Worm (Caenorhabditis elegans) whole organism, mixed stage, embryonic: ENCODE results near the gene B0496.6.

Source experiments
- drap-1 ChIP-seq: fragments of 200-800 bp; sonication (Bioruptor generic); optimal IDR thresholded peaks from 3 replicates; lab custom pipeline; 2018; ENCODE audit warnings: mild to moderate bottlenecking, missing genetic modification characterization, missing compliant biosample characterization
- lin-13 ChIP-seq: fragments of 150-350 bp; optimal IDR thresholded peaks from 2 replicates; lab custom pipeline; 2014; ENCODE audit warnings: missing biosample characterization, missing genetic modification characterization
- mep-1 ChIP-seq: fragments of 150-350 bp; optimal IDR thresholded peaks from 2 replicates; lab custom pipeline; 2017; ENCODE audit warnings: missing biosample characterization, missing genetic modification reagents, missing genetic modification characterization, inconsistent platforms
- nhr-76 ChIP-seq: sonication (generic microtip); optimal IDR thresholded peaks from 2 replicates; lab custom pipeline; 2017; ENCODE audit warnings: missing biosample characterization, missing genetic modification characterization
- pha-4 ChIP-seq: fragments of 150-350 bp; optimal IDR thresholded peaks from 2 replicates; lab custom pipeline; 2018; ENCODE audit warnings: missing biosample characterization, missing genetic modification reagents, missing genetic modification characterization
- snpc-4 ChIP-seq: fragments of 150-350 bp; optimal IDR thresholded peaks from 2 replicates; lab custom pipeline; 2014; ENCODE audit warnings: missing biosample characterization, missing genetic modification characterization
- sptf-1 ChIP-seq: sonication (generic microtip); optimal IDR thresholded peaks from 2 replicates; lab custom pipeline; 2017; ENCODE audit warnings: mild to moderate bottlenecking, missing genetic modification characterization, moderate library complexity, missing compliant biosample characterization
- unc-39 ChIP-seq: fragments of 150-350 bp; optimal IDR thresholded peaks from 2 replicates; lab custom pipeline; 2014; ENCODE audit warnings: missing biosample characterization, missing genetic modification characterization
- ztf-11 ChIP-seq: fragments of 150-350 bp; optimal IDR thresholded peaks from 2 replicates; lab custom pipeline; 2014; ENCODE audit warnings: missing biosample characterization, missing genetic modification characterization

- TF ChIP-seq nhr-76 (tag; lab: Kevin White, UChicago), result no peak
- TF ChIP-seq ztf-11 (tag; lab: Kevin White, UChicago), result no peak
- TF ChIP-seq drap-1 (GFP tag; lab: Kevin White, UChicago), result no peak
- TF ChIP-seq snpc-4 (tag; lab: Kevin White, UChicago), result no peak
- TF ChIP-seq pha-4, result no peak
- no peak for TF ChIP-seq mep-1 (tag; lab: Kevin White, UChicago)
- no peak for TF ChIP-seq unc-39
- TF ChIP-seq sptf-1 (tag; lab: Kevin White, UChicago), result no peak
- no peak for TF ChIP-seq lin-13
These were observed 49.7 kb downstream of the B0496.6 start for ce11 chrIV:7468638-7469037.
